Fruit fly (Drosophila melanogaster): ENCODE data around the gene Msh6.
A peak's percentile ranks its signal among the peaks of the same experiment; 100 is the strongest.

The Msh6 gene

DNA sequence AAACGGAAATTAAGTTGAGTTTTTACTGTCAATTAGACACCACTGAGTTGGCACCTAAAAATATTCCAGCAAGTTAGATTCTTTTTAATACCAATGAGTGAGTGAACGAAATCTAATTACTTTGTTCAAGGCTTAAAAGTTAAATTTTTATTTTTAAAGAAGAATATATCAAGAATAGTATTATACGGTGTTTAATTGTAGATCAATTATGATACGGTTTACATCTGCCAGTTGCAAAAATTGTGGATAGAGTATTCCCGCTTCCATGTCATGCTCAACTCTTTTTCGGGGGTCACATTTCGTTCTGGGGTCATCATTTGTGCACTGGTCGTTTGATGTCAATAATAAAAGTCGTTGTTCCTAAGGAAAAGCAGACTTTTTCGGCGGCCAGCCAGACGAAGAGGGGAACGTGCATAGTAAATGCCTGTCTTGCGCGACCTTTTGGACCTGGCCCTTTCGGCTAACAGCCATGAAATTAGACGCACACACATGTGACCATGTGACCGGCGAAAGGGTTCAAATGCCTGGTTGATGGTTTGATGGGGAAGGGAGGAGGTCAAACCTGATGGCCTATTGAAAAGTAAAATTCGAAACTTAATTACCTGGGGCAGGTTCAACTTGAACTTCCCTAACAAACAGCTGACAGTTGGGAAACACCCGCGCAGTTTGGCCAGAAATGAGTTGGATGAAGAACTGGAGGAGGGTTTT, 42.1 kb upstream of the Msh6 start:
- TF ChIP-seq CG3919 (GFP tag; optimal IDR thresholded peaks at IDR 0.05), result no peak
- no peak for TF ChIP-seq Eip75B (GFP tag; optimal IDR thresholded peaks at IDR 0.05)
- TF ChIP-seq Eip78C (GFP tag), result peak; percentile 1
- TF ChIP-seq svp (GFP tag), result peak; percentile 56
- TF ChIP-seq esn (GFP tag; optimal IDR thresholded peaks at IDR 0.05), result no peak
- TF ChIP-seq Ets96B (tag; optimal IDR thresholded peaks at IDR 0.05), result no peak

DNA sequence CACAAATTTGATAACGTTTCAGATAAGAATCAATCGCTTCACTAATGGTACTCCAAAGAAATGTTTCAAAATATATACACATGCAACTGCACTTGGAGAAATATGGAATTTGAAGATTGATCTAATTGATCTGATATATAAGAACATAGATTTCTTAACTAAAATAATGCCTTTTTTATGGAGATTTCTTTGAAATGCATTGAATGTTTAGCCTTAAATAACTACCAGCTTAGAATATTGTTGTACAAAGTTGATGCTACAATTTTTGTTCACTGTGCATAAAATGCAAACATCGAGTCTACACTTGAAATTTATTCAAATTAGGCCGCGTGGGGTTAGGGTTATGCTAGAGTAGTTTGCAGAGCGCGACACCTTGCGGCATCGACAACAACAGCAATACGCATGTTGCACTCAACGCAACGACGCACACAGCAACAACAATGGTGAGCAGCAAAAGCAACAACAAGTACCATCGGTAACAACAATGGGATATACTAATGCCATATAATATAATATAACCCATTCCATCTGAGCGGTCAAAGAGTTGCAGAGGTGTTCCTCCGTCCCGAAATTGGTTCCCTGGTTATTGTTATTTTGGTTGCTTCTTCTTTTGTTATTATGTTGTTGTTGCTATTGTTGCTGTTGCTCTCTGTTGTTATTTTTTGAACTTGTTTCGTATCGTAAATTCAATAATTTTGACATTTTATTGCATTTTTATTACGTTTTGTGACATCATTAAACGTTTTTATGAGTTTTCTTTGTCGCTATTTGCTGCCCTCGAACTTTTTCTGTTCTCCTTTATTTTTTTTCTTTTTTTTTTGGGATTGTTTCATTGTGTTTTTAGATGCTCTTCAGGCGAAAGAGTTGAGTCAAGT, 41.1 kb upstream of the Msh6 start:
- TF ChIP-seq CG31627 (GFP tag; optimal IDR thresholded peaks at IDR 0.05) (no peak), Met (GFP tag; optimal IDR thresholded peaks at IDR 0.05) (peak; percentile 1), Eip78C (GFP tag) (peak; percentile 30)

DNA sequence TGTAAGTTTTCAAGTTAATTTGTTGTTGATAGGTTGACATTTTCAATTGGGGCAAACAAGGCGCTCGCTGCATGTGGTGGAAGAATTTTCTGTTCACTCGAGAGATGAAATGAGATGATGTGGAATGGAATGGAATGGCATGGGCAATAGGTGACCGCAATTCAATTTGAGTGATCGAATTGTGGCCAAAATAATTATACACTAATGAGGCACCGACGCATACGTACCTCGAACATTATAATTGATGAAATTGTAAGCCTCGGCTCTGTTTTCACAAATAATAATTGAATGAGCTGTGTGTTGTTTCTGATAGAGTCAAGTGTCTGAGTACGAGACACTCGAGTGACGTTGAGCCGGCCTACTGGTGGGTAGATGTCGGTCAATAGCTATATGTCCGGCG, 39.6 kb upstream of the Msh6 start:
- TF ChIP-seq CG6808 (GFP tag; optimal IDR thresholded peaks at IDR 0.05) (no peak), CG4318 (GFP tag; optimal IDR thresholded peaks at IDR 0.05) (no peak), pdm3 (GFP tag; optimal IDR thresholded peaks at IDR 0.05) (no peak), Sox14 (GFP tag; optimal IDR thresholded peaks at IDR 0.05) (no peak), Blimp-1 (GFP tag; optimal IDR thresholded peaks at IDR 0.05) (no peak), lz (GFP tag; optimal IDR thresholded peaks at IDR 0.05) (no peak), Eip75B (GFP tag; optimal IDR thresholded peaks at IDR 0.05) (no peak), Sox15 (GFP tag; optimal IDR thresholded peaks at IDR 0.05) (no peak)

DNA sequence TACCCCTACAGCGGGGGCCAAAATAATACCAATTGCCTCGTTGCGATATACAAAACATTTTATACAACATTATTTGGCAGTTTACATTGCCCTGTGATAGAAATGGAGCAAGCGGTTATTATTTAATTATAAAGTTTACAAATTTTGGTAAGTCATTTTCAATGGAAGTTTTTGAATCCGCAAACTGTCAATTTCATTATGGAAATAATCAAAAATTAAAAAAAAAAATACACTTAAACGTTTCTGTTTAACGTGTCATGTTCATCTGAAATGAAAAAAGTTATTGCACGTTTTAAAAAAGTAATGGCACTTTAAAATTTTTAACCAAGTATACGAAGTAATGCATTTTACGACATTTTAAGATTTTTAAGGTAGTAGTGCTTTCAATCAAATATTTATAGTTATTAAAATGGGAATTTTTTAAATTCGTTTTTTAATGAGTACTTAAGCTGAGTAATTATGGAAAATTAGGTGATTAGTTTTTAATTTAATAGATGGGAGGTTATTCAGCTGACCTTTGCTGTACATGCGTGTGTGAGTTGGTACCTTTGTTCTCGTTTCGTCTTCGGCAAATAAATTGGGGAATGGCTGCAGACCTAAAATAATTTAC, 38.5 kb upstream of the Msh6 start:
- peak; percentile 12 for TF ChIP-seq lz (GFP tag; optimal IDR thresholded peaks at IDR 0.05)
- peak; percentile 18 for TF ChIP-seq CG34406 (GFP tag; optimal IDR thresholded peaks at IDR 0.05)
- TF ChIP-seq Eip78C (GFP tag), result peak; percentile 82
- TF ChIP-seq Eip93F (GFP tag; optimal IDR thresholded peaks at IDR 0.05), result no peak
- no peak for TF ChIP-seq CG4318 (GFP tag; optimal IDR thresholded peaks at IDR 0.05)
- TF ChIP-seq CG8632 (GFP tag; optimal IDR thresholded peaks at IDR 0.05), result peak; percentile 3
- TF ChIP-seq topi (GFP tag; optimal IDR thresholded peaks at IDR 0.05), result peak; percentile 40
- TF ChIP-seq Met (GFP tag; optimal IDR thresholded peaks at IDR 0.05), result peak; percentile 30
- TF ChIP-seq fd85E (GFP tag; optimal IDR thresholded peaks at IDR 0.05), result no peak
- TF ChIP-seq Smox (GFP tag; optimal IDR thresholded peaks at IDR 0.05), result peak; percentile 16
- no peak for TF ChIP-seq CG6276 (GFP tag; optimal IDR thresholded peaks at IDR 0.05)
- TF ChIP-seq svp (GFP tag), result peak; percentile 59
- TF ChIP-seq esn (GFP tag; optimal IDR thresholded peaks at IDR 0.05), result peak; percentile 44
- TF ChIP-seq acj6 (GFP tag; optimal IDR thresholded peaks at IDR 0.05), result peak; percentile 14

DNA sequence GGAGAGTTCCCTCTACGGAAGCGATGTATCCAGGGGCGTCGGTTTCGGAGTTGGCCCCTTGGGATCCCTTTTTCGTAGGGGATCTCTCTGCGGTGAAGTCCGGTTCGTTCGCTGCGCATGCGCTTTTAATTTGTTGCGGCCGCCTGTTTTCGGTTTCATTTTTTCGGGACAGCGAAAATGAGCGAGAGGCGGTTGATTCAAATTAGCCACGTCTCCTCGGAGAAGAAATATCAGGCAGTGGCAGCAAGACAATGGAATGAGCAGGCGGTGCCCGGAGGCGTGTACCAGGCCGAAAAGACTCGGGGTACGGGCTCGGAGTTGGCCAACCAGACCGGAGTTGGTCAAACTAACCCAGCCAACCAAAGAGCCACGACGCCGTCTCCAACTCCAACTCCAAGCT, 37.8 kb upstream of the Msh6 start:
- TF ChIP-seq CG15336 (GFP tag; IDR thresholded peaks at IDR 0.05) (no peak), Blimp-1 (GFP tag; optimal IDR thresholded peaks at IDR 0.05) (peak; percentile 66), OdsH (GFP tag; optimal IDR thresholded peaks at IDR 0.05) (no peak), svp (GFP tag) (peak; percentile 70)

DNA sequence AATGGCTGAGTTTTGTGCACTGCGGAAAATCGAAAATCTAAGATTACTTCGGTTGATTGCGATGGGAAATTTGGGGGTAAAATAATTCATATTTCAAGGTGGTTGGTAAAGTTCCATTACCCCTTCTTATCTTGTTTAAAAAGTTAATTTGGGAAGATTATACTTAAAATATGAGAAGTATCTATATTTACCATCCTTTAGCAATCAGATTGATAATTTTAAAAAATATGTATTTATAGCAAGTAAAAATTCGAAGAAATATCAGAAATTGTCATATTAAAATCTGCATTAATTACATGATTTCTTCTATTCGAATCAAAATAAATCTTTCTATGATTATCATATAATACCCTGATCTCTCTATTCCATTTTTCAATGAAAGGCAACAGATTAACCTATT, 37.2 kb upstream of the Msh6 start:
- TF ChIP-seq CG31627 (GFP tag; optimal IDR thresholded peaks at IDR 0.05), result no peak
- peak; percentile 0 for TF ChIP-seq Hr4 (GFP tag; optimal IDR thresholded peaks at IDR 0.05)
- no peak for TF ChIP-seq achi (GFP tag; optimal IDR thresholded peaks at IDR 0.05)
- TF ChIP-seq salr (GFP tag; optimal IDR thresholded peaks at IDR 0.05), result peak in 1 of 2 experiments; percentile 18
- no peak for TF ChIP-seq Met (GFP tag; optimal IDR thresholded peaks at IDR 0.05)
- peak; percentile 48 for TF ChIP-seq Eip78C (GFP tag)
